Worm (Caenorhabditis elegans): ENCODE results near the gene dmd-9.

Gene dmd-9

ce11 chrIV:3256866-3257265 lies 2.5 kb upstream of the dmd-9 start:
- TF ChIP-seq ceh-22 (tag; optimal IDR thresholded peaks at IDR 0.05) (no peak), C08G9.2 (tag; optimal IDR thresholded peaks at IDR 0.05) (no peak), dmd-4 (tag; optimal IDR thresholded peaks at IDR 0.05; ENCODE audit: borderline replicate concordance) (no peak), unc-55 (GFP tag; optimal IDR thresholded peaks at IDR 0.05) (peak; percentile 2), ceh-30 (tag; optimal IDR thresholded peaks at IDR 0.05) (no peak), unc-42 (tag; optimal IDR thresholded peaks at IDR 0.05) (no peak), tbx-2 (tag; optimal IDR thresholded peaks at IDR 0.05) (no peak), pag-3 (tag; optimal IDR thresholded peaks at IDR 0.05; ENCODE audit: borderline replicate concordance) (no peak)

ce11 chrIV:3252047-3252446 lies 2.3 kb downstream of the dmd-9 start:
- TF ChIP-seq pqm-1 (tag; optimal IDR thresholded peaks at IDR 0.05) (no peak), madf-2 (tag; optimal IDR thresholded peaks at IDR 0.05) (no peak), hlh-8 (tag; optimal IDR thresholded peaks at IDR 0.05) (no peak), che-1 (tag; optimal IDR thresholded peaks at IDR 0.05) (no peak), ceh-19 (GFP tag; optimal IDR thresholded peaks at IDR 0.05) (no peak), hlh-30 (tag; optimal IDR thresholded peaks at IDR 0.05; ENCODE audit: insufficient read depth) (no peak), ceh-6 (GFP tag; optimal IDR thresholded peaks at IDR 0.05) (no peak), C38D4.7 (GFP tag; optimal IDR thresholded peaks at IDR 0.05) (no peak), sox-2 (GFP tag; IDR thresholded peaks at IDR 0.05) (no peak), ceh-9 (tag; optimal IDR thresholded peaks at IDR 0.05) (no peak), gmeb-2 (tag; optimal IDR thresholded peaks at IDR 0.05) (no peak), pax-1 (tag; optimal IDR thresholded peaks at IDR 0.05) (no peak), ceh-24 (tag; optimal IDR thresholded peaks at IDR 0.05) (no peak), pag-3 (tag; optimal IDR thresholded peaks at IDR 0.05; ENCODE audit: borderline replicate concordance) (no peak)

ce11 chrIV:3251551-3251950 lies 2.8 kb downstream of the dmd-9 start:
- TF ChIP-seq pax-1 (tag; optimal IDR thresholded peaks at IDR 0.05) (no peak), zip-5 (tag; optimal IDR thresholded peaks at IDR 0.05) (no peak), mec-3 (tag; optimal IDR thresholded peaks at IDR 0.05; ENCODE audit: borderline replicate concordance) (no peak), nhr-11 (tag; optimal IDR thresholded peaks at IDR 0.05) (no peak), ceh-18 (tag; optimal IDR thresholded peaks at IDR 0.05) (no peak), fkh-6 (tag; optimal IDR thresholded peaks at IDR 0.05) (no peak), ceh-34 (tag; optimal IDR thresholded peaks at IDR 0.05) (no peak), pqm-1 (tag; optimal IDR thresholded peaks at IDR 0.05) (no peak), ttx-3 (tag; optimal IDR thresholded peaks at IDR 0.05) (no peak), lim-6 (tag; optimal IDR thresholded peaks at IDR 0.05) (no peak), hlh-30 (tag; optimal IDR thresholded peaks at IDR 0.05; ENCODE audit: insufficient read depth) (no peak), fax-1 (tag; optimal IDR thresholded peaks at IDR 0.05) (no peak), C38D4.7 (GFP tag; optimal IDR thresholded peaks at IDR 0.05) (no peak), tbx-2 (tag; optimal IDR thresholded peaks at IDR 0.05) (no peak), ztf-16 (tag; optimal IDR thresholded peaks at IDR 0.05) (no peak), pat-9 (tag; optimal IDR thresholded peaks at IDR 0.05) (no peak)

- no peak for TF ChIP-seq ceh-48 (tag; optimal IDR thresholded peaks at IDR 0.05)
- no peak for TF ChIP-seq tbx-7 (tag; optimal IDR thresholded peaks at IDR 0.05)
- no peak for TF ChIP-seq K02D7.2 (tag; optimal IDR thresholded peaks at IDR 0.05)
- TF ChIP-seq eyg-1 (tag; optimal IDR thresholded peaks at IDR 0.05), result no peak
Measured at ce11 chrIV:3250020-3250419, 4.3 kb downstream of the dmd-9 start.

ce11 chrIV:3246873-3247272 lies 7.5 kb downstream of the dmd-9 start:
- no peak for TF ChIP-seq ceh-14 (tag; optimal IDR thresholded peaks at IDR 0.05)
- no peak for TF ChIP-seq hlh-6 (tag; optimal IDR thresholded peaks at IDR 0.05)
- no peak for TF ChIP-seq fkh-6 (tag; optimal IDR thresholded peaks at IDR 0.05)
- TF ChIP-seq T23F11.4 (GFP tag; optimal IDR thresholded peaks at IDR 0.05), result no peak
